Worm (Caenorhabditis elegans): Measurements from ENCODE around the gene hrg-5.

hrg-5 gene

ce11 chrIV:11029412-11029811 lies at the start of gene hrg-5:
hrg-5 (minus strand) TSS chrIV:11029428.
- TF ChIP-seq unc-62 (GFP tag; optimal IDR thresholded peaks at IDR 0.05), result no peak

ce11 chrIV:11078482-11078881 lies 49.3 kb upstream of the hrg-5 start, which contains the start of gene Y5F2A.4:
Y5F2A.4 (minus strand) TSS chrIV:11078582.
- no peak for TF ChIP-seq unc-62 (GFP tag; optimal IDR thresholded peaks at IDR 0.05)

- TF ChIP-seq unc-62 (GFP tag; optimal IDR thresholded peaks at IDR 0.05), result no peak
Measured at ce11 chrIV:11068314-11068713, 39.1 kb upstream of the hrg-5 start.

- TF ChIP-seq unc-62 (GFP tag; optimal IDR thresholded peaks at IDR 0.05), result no peak
Measured at ce11 chrIV:11067003-11067402, 37.8 kb upstream of the hrg-5 start, which contains the start of gene ttr-17. ttr-17 (minus strand) TSS chrIV:11067026.

ce11 chrIV:11063962-11064361 lies 34.7 kb upstream of the hrg-5 start, which contains the start of gene ttr-16:
ttr-16 (minus strand) TSS chrIV:11064137.
- no peak for TF ChIP-seq unc-62 (GFP tag; optimal IDR thresholded peaks at IDR 0.05)

- no peak for TF ChIP-seq unc-62 (GFP tag; optimal IDR thresholded peaks at IDR 0.05)
Measured at ce11 chrIV:11062984-11063613, 33.9 kb upstream of the hrg-5 start.

- TF ChIP-seq unc-62 (GFP tag; optimal IDR thresholded peaks at IDR 0.05), result no peak
Measured at ce11 chrIV:11053652-11054317, 24.6 kb upstream of the hrg-5 start, which contains the start of the genes F36H1.12 and lin-3. F36H1.12 (minus strand) TSS chrIV:11053702. lin-3 (plus strand) TSS chrIV:11054308.

ce11 chrIV:11051963-11052362 lies 22.7 kb upstream of the hrg-5 start:
- no peak for TF ChIP-seq unc-62 (GFP tag; optimal IDR thresholded peaks at IDR 0.05)

ce11 chrIV:11049806-11050205 lies 20.6 kb upstream of the hrg-5 start, which contains the start of gene F36H1.3:
F36H1.3 (plus strand) TSS chrIV:11050128.
- no peak for TF ChIP-seq unc-62 (GFP tag; optimal IDR thresholded peaks at IDR 0.05)

ce11 chrIV:11048871-11049270 lies 19.6 kb upstream of the hrg-5 start, which contains the start of gene F36H1.11:
F36H1.11 (plus strand) TSS chrIV:11049171.
- no peak for TF ChIP-seq unc-62 (GFP tag; optimal IDR thresholded peaks at IDR 0.05)

- no peak for TF ChIP-seq unc-62 (GFP tag; optimal IDR thresholded peaks at IDR 0.05)
Measured at ce11 chrIV:11044377-11044776, 15.1 kb upstream of the hrg-5 start.

ce11 chrIV:11038665-11039064 lies 9.4 kb upstream of the hrg-5 start:
- TF ChIP-seq unc-62 (GFP tag; optimal IDR thresholded peaks at IDR 0.05), result no peak

- no peak for TF ChIP-seq unc-62 (GFP tag; optimal IDR thresholded peaks at IDR 0.05)
Measured at ce11 chrIV:11038618-11038664, 9.2 kb upstream of the hrg-5 start, which contains the start of gene kdin-1. kdin-1 (plus strand) TSS chrIV:11038655.

- no peak for TF ChIP-seq unc-62 (GFP tag; optimal IDR thresholded peaks at IDR 0.05)
Measured at ce11 chrIV:11038218-11038617, 9.0 kb upstream of the hrg-5 start.

- TF ChIP-seq unc-62 (GFP tag; optimal IDR thresholded peaks at IDR 0.05), result no peak
Measured at ce11 chrIV:11037118-11037719, 8.0 kb upstream of the hrg-5 start.

- no peak for TF ChIP-seq unc-62 (GFP tag; optimal IDR thresholded peaks at IDR 0.05)
Measured at ce11 chrIV:11036222-11036621, 7.0 kb upstream of the hrg-5 start, which contains the start of gene fkb-1. fkb-1 (plus strand) TSS chrIV:11036582.

ce11 chrIV:11032288-11032687 lies 3.1 kb upstream of the hrg-5 start, which contains the start of gene hrg-6:
hrg-6 (plus strand) TSS chrIV:11032588.
- TF ChIP-seq unc-62 (GFP tag; optimal IDR thresholded peaks at IDR 0.05), result no peak
